Fruit fly (Drosophila melanogaster): Measurements from ENCODE around the gene Pcd.
A peak's percentile ranks its signal among the peaks of the same experiment; 100 is the strongest.

dm6 chr3R:29763154-29763553 is 40.2 kb downstream of the Pcd start:
- TF ChIP-seq D1 (tag; optimal IDR thresholded peaks at IDR 0.05) = peak; percentile 46
- peak; percentile 58 for TF ChIP-seq CG32121 (GFP tag; IDR thresholded peaks at IDR 0.05)
- TF ChIP-seq gl (tag; optimal IDR thresholded peaks at IDR 0.05) = peak; percentile 52
- TF ChIP-seq CG14655 (GFP tag; optimal IDR thresholded peaks at IDR 0.05) = peak; percentile 71
- TF ChIP-seq EcR (GFP tag; optimal IDR thresholded peaks at IDR 0.05) = peak; percentile 51
- peak; percentile 81 for TF ChIP-seq CG17806 (tag; optimal IDR thresholded peaks at IDR 0.05)
- peak; percentile 69 for TF ChIP-seq rn (GFP tag; IDR thresholded peaks at IDR 0.05)
- no peak for TF ChIP-seq CG10348 (GFP tag; IDR thresholded peaks at IDR 0.05)
- TF ChIP-seq CG13204 (GFP tag; optimal IDR thresholded peaks at IDR 0.05) = peak; percentile 36
- TF ChIP-seq Pif1A (GFP tag; optimal IDR thresholded peaks at IDR 0.05) = peak; percentile 93
- TF ChIP-seq CG34367 (tag; optimal IDR thresholded peaks at IDR 0.05) = peak; percentile 72
- peak; percentile 85 for TF ChIP-seq CG4496 (GFP tag; IDR thresholded peaks at IDR 0.05)
- peak; percentile 85 for TF ChIP-seq CG8159 (tag; optimal IDR thresholded peaks at IDR 0.05)
